Worm (Caenorhabditis elegans): ENCODE results near the gene sas-5.

sas-5 gene

ce11 chrV:11570169-11570651 lies 40.3 kb upstream of the sas-5 start, which contains the start of the genes nhr-101 and pms-2:
TSS of gene nhr-101 (plus strand) at chrV:11570476.
TSS of gene pms-2 (minus strand) at chrV:11570601.
- TF ChIP-seq snpc-4 (tag; optimal IDR thresholded peaks at IDR 0.05): no peak

- no peak for TF ChIP-seq mab-5 (tag; optimal IDR thresholded peaks at IDR 0.05)
- peak; percentile 58 for TF ChIP-seq elt-1 (tag; optimal IDR thresholded peaks at IDR 0.05; ENCODE audit: borderline replicate concordance, insufficient read depth)
Measured at ce11 chrV:11572803-11573490, 37.6 kb upstream of the sas-5 start, which contains the start of the genes H12C20.7 and nhr-68. TSS of gene H12C20.7 (minus strand) at chrV:11572990. TSS of gene nhr-68 (plus strand) at chrV:11573440.

ce11 chrV:11574563-11574962 lies 36.0 kb upstream of the sas-5 start:
- TF ChIP-seq nhr-76 (tag; optimal IDR thresholded peaks at IDR 0.05) (no peak), lsy-2 (tag; optimal IDR thresholded peaks at IDR 0.05) (no peak), elt-3 (tag; optimal IDR thresholded peaks at IDR 0.05) (no peak), flh-1 (GFP tag; optimal IDR thresholded peaks at IDR 0.05) (no peak), lin-13 (tag; optimal IDR thresholded peaks at IDR 0.05) (no peak), snpc-4 (tag; optimal IDR thresholded peaks at IDR 0.05) (no peak), unc-39 (tag; optimal IDR thresholded peaks at IDR 0.05) (no peak), zip-8 (tag; optimal IDR thresholded peaks at IDR 0.05) (no peak), pha-4 (tag; optimal IDR thresholded peaks at IDR 0.05) (no peak), elt-1 (tag; optimal IDR thresholded peaks at IDR 0.05; ENCODE audit: borderline replicate concordance, insufficient read depth) (no peak), drap-1 (GFP tag; optimal IDR thresholded peaks at IDR 0.05) (no peak), bed-3 (GFP tag; optimal IDR thresholded peaks at IDR 0.05) (no peak), cnd-1 (tag; optimal IDR thresholded peaks at IDR 0.05) (no peak), ces-1 (GFP tag; optimal IDR thresholded peaks at IDR 0.05) (no peak)

- TF ChIP-seq ceh-83 (GFP tag; optimal IDR thresholded peaks at IDR 0.05) (no peak), tbx-8 (GFP tag; optimal IDR thresholded peaks at IDR 0.05) (no peak), unc-120 (tag; optimal IDR thresholded peaks at IDR 0.05; ENCODE audit: poor library complexity, severe bottlenecking) (no peak), ham-2 (GFP tag; optimal IDR thresholded peaks at IDR 0.05) (no peak)
Measured at ce11 chrV:11580826-11581225, 29.7 kb upstream of the sas-5 start, which contains the start of gene srx-90. TSS of gene srx-90 (plus strand) at chrV:11581126.

ce11 chrV:11583212-11583611 lies 27.3 kb upstream of the sas-5 start, which contains the start of gene srx-88:
TSS of gene srx-88 (plus strand) at chrV:11583512.
- TF ChIP-seq cnd-1 (tag; optimal IDR thresholded peaks at IDR 0.05): no peak
- no peak for TF ChIP-seq blmp-1 (tag; optimal IDR thresholded peaks at IDR 0.05)
- no peak for TF ChIP-seq nhr-28 (tag; optimal IDR thresholded peaks at IDR 0.05)
- no peak for TF ChIP-seq ces-1 (GFP tag; optimal IDR thresholded peaks at IDR 0.05)
- TF ChIP-seq flh-1 (GFP tag; optimal IDR thresholded peaks at IDR 0.05): no peak
- TF ChIP-seq drap-1 (GFP tag; optimal IDR thresholded peaks at IDR 0.05): no peak
- TF ChIP-seq sem-2 (GFP tag; optimal IDR thresholded peaks at IDR 0.05): no peak
- TF ChIP-seq hlh-1 (tag; optimal IDR thresholded peaks at IDR 0.05): no peak
- TF ChIP-seq unc-62 (GFP tag; optimal IDR thresholded peaks at IDR 0.05): no peak
- TF ChIP-seq lsy-2 (tag; optimal IDR thresholded peaks at IDR 0.05): no peak
- TF ChIP-seq mls-2 (tag; optimal IDR thresholded peaks at IDR 0.05): no peak
- TF ChIP-seq unc-120 (tag; optimal IDR thresholded peaks at IDR 0.05; ENCODE audit: poor library complexity, severe bottlenecking): no peak
- no peak for TF ChIP-seq ham-2 (GFP tag; optimal IDR thresholded peaks at IDR 0.05)
- TF ChIP-seq pha-4 (tag; optimal IDR thresholded peaks at IDR 0.05): no peak

ce11 chrV:11585122-11585521 lies 25.4 kb upstream of the sas-5 start:
- no peak for TF ChIP-seq nhr-2 (tag; optimal IDR thresholded peaks at IDR 0.05)
- TF ChIP-seq cnd-1 (tag; optimal IDR thresholded peaks at IDR 0.05): no peak
- TF ChIP-seq mep-1 (tag; optimal IDR thresholded peaks at IDR 0.05): no peak
- no peak for TF ChIP-seq ces-1 (GFP tag; optimal IDR thresholded peaks at IDR 0.05)

- no peak for TF ChIP-seq ceh-39 (tag; optimal IDR thresholded peaks at IDR 0.05)
- no peak for TF ChIP-seq sem-2 (GFP tag; optimal IDR thresholded peaks at IDR 0.05)
- TF ChIP-seq nhr-237 (tag; optimal IDR thresholded peaks at IDR 0.05): no peak
- TF ChIP-seq mep-1 (tag; optimal IDR thresholded peaks at IDR 0.05): no peak
- TF ChIP-seq ham-2 (GFP tag; optimal IDR thresholded peaks at IDR 0.05): no peak
- TF ChIP-seq mab-5 (tag; optimal IDR thresholded peaks at IDR 0.05): no peak
- TF ChIP-seq zip-8 (tag; optimal IDR thresholded peaks at IDR 0.05): no peak
- no peak for TF ChIP-seq ztf-11 (tag; optimal IDR thresholded peaks at IDR 0.05)
- TF ChIP-seq lsy-2 (tag; optimal IDR thresholded peaks at IDR 0.05): no peak
- no peak for TF ChIP-seq cnd-1 (tag; optimal IDR thresholded peaks at IDR 0.05)
- no peak for TF ChIP-seq bed-3 (GFP tag; optimal IDR thresholded peaks at IDR 0.05)
- TF ChIP-seq nhr-2 (tag; optimal IDR thresholded peaks at IDR 0.05): no peak
- TF ChIP-seq elt-1 (tag; optimal IDR thresholded peaks at IDR 0.05; ENCODE audit: borderline replicate concordance, insufficient read depth): no peak
Measured at ce11 chrV:11589433-11589832, 21.1 kb upstream of the sas-5 start, which contains the start of gene srx-82. TSS of gene srx-82 (plus strand) at chrV:11589733.

All from whole organism, mixed stage, embryonic.